Worm (Caenorhabditis elegans) whole organism, late embryonic: Measurements from ENCODE around the gene sta-1.

Experiments used
- C08G9.2 ChIP-seq: sonication (generic microtip); optimal IDR thresholded peaks from 2 replicates; lab custom pipeline; 2016; ENCODE audit warnings: mild to moderate bottlenecking, missing genetic modification characterization, moderate library complexity, missing compliant biosample characterization
- ama-1 ChIP-seq: fragments of 150-350 bp; optimal IDR thresholded peaks from 2 replicates; lab custom pipeline; 2014
- ceh-31 ChIP-seq: sonication (generic microtip); optimal IDR thresholded peaks from 2 replicates; lab custom pipeline; 2016; ENCODE audit warnings: missing genetic modification characterization, missing compliant biosample characterization
- ceh-6 ChIP-seq: fragments of 200-800 bp; sonication (Bioruptor generic); optimal IDR thresholded peaks from 2 replicates; lab custom pipeline; 2018; ENCODE audit warnings: mild to moderate bottlenecking, missing genetic modification characterization, missing compliant biosample characterization
- hlh-30 ChIP-seq: sonication (generic microtip); optimal IDR thresholded peaks from 2 replicates; lab custom pipeline; 2017; ENCODE audit warnings: antibody characterized with exemption, missing genetic modification characterization, missing compliant biosample characterization; ENCODE audit not compliant: insufficient read depth
- pag-3 ChIP-seq: sonication (generic microtip); optimal IDR thresholded peaks from 2 replicates; lab custom pipeline; 2016; ENCODE audit warnings: missing compliant biosample characterization, missing genetic modification characterization, borderline replicate concordance
- pha-2 ChIP-seq: sonication (generic microtip); optimal IDR thresholded peaks from 2 replicates; lab custom pipeline; 2017; ENCODE audit warnings: mild to moderate bottlenecking, missing genetic modification characterization, missing compliant biosample characterization
- unc-3 ChIP-seq, 2 experiments: fragments of 200-800 bp in 1 of 2; sonication (Bioruptor generic) in 1 of 2; sonication (generic microtip) in 1 of 2; conservative IDR thresholded peaks in 1 of 2; optimal IDR thresholded peaks in 1 of 2; 2 replicates each; pipeline versions ENCODE4 v1.3.6 to Lab custom; 2016 to 2022; ENCODE audit warnings: missing compliant biosample characterization in 2 of 2, missing genetic modification characterization in 2 of 2, missing genetic modification reagents in 1 of 2
- ztf-16 ChIP-seq: sonication (generic microtip); optimal IDR thresholded peaks from 2 replicates; lab custom pipeline; 2017; ENCODE audit warnings: missing genetic modification characterization, missing compliant biosample characterization

ce11 chrIV:16718651-16719050, 54.5 kb downstream of the sta-1 start:
- no peak for TF ChIP-seq ama-1
- TF ChIP-seq pha-2 (tag; lab: Kevin White, UChicago) = no peak
- TF ChIP-seq hlh-30 (tag; lab: Kevin White, UChicago) = no peak
- no peak for TF ChIP-seq ztf-16 (tag; lab: Kevin White, UChicago)
- TF ChIP-seq pag-3 = no peak
- TF ChIP-seq ceh-31 (tag; lab: Kevin White, UChicago) = no peak
- TF ChIP-seq C08G9.2 (tag; lab: Kevin White, UChicago) = no peak
- TF ChIP-seq ceh-6 = no peak
- no peak for TF ChIP-seq unc-3 (GFP tag; conservative IDR thresholded peaks at IDR 0.05; lab: Robert Waterston, UW)
- TF ChIP-seq unc-3 (tag; optimal IDR thresholded peaks at IDR 0.05; lab: Kevin White, UChicago) = no peak
